Worm (Caenorhabditis elegans) whole organism, late embryonic: ENCODE measurements around the gene K12H6.10.

Experiments used
- F13H6.1 ChIP-seq: sonication (generic microtip); optimal IDR thresholded peaks from 2 replicates; lab custom pipeline; 2016; ENCODE audit warnings: missing genetic modification characterization, missing compliant biosample characterization
- che-1 ChIP-seq: sonication (generic microtip); optimal IDR thresholded peaks from 2 replicates; lab custom pipeline; 2016; ENCODE audit warnings: mild to moderate bottlenecking, missing genetic modification characterization, missing compliant biosample characterization
- dve-1 ChIP-seq: sonication (generic microtip); optimal IDR thresholded peaks from 2 replicates; lab custom pipeline; 2017; ENCODE audit warnings: antibody characterized with exemption, mild to moderate bottlenecking, missing genetic modification characterization, missing compliant biosample characterization
- lin-11 ChIP-seq: fragments of 200-800 bp; sonication (Bioruptor generic); optimal IDR thresholded peaks from 2 replicates; lab custom pipeline; 2018; ENCODE audit warnings: mild to moderate bottlenecking, missing genetic modification characterization, missing compliant biosample characterization
- nfya-1 ChIP-seq: sonication (generic microtip); optimal IDR thresholded peaks from 2 replicates; lab custom pipeline; 2017; ENCODE audit warnings: missing genetic modification characterization, mild to moderate bottlenecking, missing compliant biosample characterization, antibody characterized with exemption, moderate library complexity
- pax-1 ChIP-seq: fragments of 150-350 bp; optimal IDR thresholded peaks from 2 replicates; lab custom pipeline; 2014; ENCODE audit warnings: missing biosample characterization, missing genetic modification characterization
- ref-2 ChIP-seq: sonication (generic microtip); optimal IDR thresholded peaks from 2 replicates; lab custom pipeline; 2016; ENCODE audit warnings: missing genetic modification characterization, missing compliant biosample characterization
- rnt-1 ChIP-seq: sonication (generic microtip); optimal IDR thresholded peaks from 2 replicates; lab custom pipeline; 2016; ENCODE audit warnings: missing genetic modification characterization, missing compliant biosample characterization
- tbx-7 ChIP-seq: sonication (generic microtip); optimal IDR thresholded peaks from 2 replicates; lab custom pipeline; 2016; ENCODE audit warnings: missing genotype, missing genetic modification characterization, missing compliant biosample characterization

DNA sequence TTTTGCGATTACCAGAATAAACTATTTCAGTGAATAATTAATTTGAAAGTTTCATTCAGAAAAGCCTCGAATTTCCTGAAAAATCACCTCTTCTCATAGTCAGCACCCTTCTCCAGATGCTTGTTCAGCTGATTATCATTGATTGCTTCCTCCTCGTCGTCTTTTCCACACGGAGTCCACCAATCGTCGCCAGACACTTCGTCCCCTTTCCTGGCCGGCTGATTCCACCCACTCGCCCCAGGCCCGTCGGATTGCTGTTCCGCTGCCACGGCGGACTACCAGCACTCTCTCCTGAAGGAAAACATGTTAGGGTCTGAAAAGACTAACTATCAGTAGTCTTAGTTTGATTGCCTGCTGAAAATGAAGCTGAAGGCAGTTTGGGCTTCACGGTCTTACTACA is 41.9 kb upstream of the K12H6.10 start:
- TF ChIP-seq che-1 (tag; lab: Kevin White, UChicago) = no peak
- no peak for TF ChIP-seq lin-11
- TF ChIP-seq tbx-7 (tag; lab: Kevin White, UChicago) = no peak
- no peak for TF ChIP-seq F13H6.1 (tag; lab: Kevin White, UChicago)
- TF ChIP-seq dve-1 = no peak
- no peak for TF ChIP-seq pax-1 (tag; lab: Kevin White, UChicago)
- TF ChIP-seq rnt-1 (tag; lab: Kevin White, UChicago) = no peak
- no peak for TF ChIP-seq ref-2 (tag; lab: Kevin White, UChicago)
- no peak for TF ChIP-seq nfya-1 (tag; lab: Kevin White, UChicago)
